Fruit fly (Drosophila melanogaster) whole organism, embryonic: ENCODE measurements around the gene CG5139.

Source experiments
- CG10274 ChIP-seq: fragments of 200-800 bp; sonication (Bioruptor generic); optimal IDR thresholded peaks from 3 replicates; lab custom pipeline; 2017; ENCODE audit warnings: missing biosample characterization, mild to moderate bottlenecking, missing genetic modification characterization
- CG11085 ChIP-seq: fragments of 200-800 bp; sonication (Bioruptor generic); IDR thresholded peaks from 2 replicates; pipeline ENCODE4 v1.3.6; 2022; ENCODE audit warnings: missing biosample characterization, missing genetic modification characterization
- CG11398 ChIP-seq: fragments of 200-800 bp; sonication (Bioruptor generic); optimal IDR thresholded peaks from 2 replicates; lab custom pipeline; 2016; ENCODE audit warnings: missing biosample characterization, missing genetic modification characterization
- CG11560 ChIP-seq: fragments of 200-800 bp; sonication (Bioruptor generic); IDR thresholded peaks from 3 replicates; pipeline ENCODE4 v1.3.6; 2022; ENCODE audit warnings: missing biosample characterization, missing genetic modification characterization
- CG12236 ChIP-seq: fragments of 200-800 bp; sonication (Bioruptor generic); optimal IDR thresholded peaks from 2 replicates; lab custom pipeline; 2016; ENCODE audit warnings: missing biosample characterization, missing genetic modification characterization
- CG12391 ChIP-seq: fragments of 200-800 bp; sonication (Bioruptor generic); optimal IDR thresholded peaks from 3 replicates; lab custom pipeline; 2018; ENCODE audit warnings: missing biosample characterization, mild to moderate bottlenecking, missing genetic modification characterization, moderate library complexity
- CG15011 ChIP-seq: fragments of 200-800 bp; sonication (Bioruptor generic); optimal IDR thresholded peaks from 3 replicates; lab custom pipeline; 2018; ENCODE audit warnings: missing biosample characterization, mild to moderate bottlenecking, missing genetic modification characterization
- CG1602 ChIP-seq: fragments of 200-800 bp; sonication (Bioruptor generic); optimal IDR thresholded peaks from 3 replicates; lab custom pipeline; 2016; ENCODE audit warnings: missing biosample characterization, missing genetic modification characterization
- CG17186 ChIP-seq: fragments of 200-800 bp; sonication (Bioruptor generic); optimal IDR thresholded peaks from 3 replicates; lab custom pipeline; 2017; ENCODE audit warnings: missing biosample characterization, missing genetic modification reagents, missing genetic modification characterization
- CG18476 ChIP-seq: fragments of 200-800 bp; sonication (Bioruptor generic); optimal IDR thresholded peaks from 2 replicates; lab custom pipeline; 2016; ENCODE audit warnings: missing biosample characterization, mild to moderate bottlenecking, missing genetic modification characterization
- CG2129 ChIP-seq: fragments of 200-800 bp; sonication (Bioruptor generic); IDR thresholded peaks from 2 replicates; pipeline ENCODE4 v1.3.6; 2022; ENCODE audit warnings: missing biosample characterization, missing genetic modification characterization; ENCODE audit not compliant: partially characterized antibody
- CG3065 ChIP-seq: fragments of 200-800 bp; sonication (Bioruptor generic); optimal IDR thresholded peaks from 2 replicates; lab custom pipeline; 2016; ENCODE audit warnings: missing biosample characterization, missing genetic modification characterization
- CG3163 ChIP-seq: fragments of 200-800 bp; sonication (Bioruptor generic); optimal IDR thresholded peaks from 3 replicates; lab custom pipeline; 2016; ENCODE audit warnings: missing biosample characterization, missing genetic modification characterization
- CG32532 ChIP-seq: fragments of 200-800 bp; sonication (Bioruptor generic); IDR thresholded peaks from 2 replicates; pipeline ENCODE4 v1.3.6; 2022; ENCODE audit warnings: missing biosample characterization, missing genetic modification characterization
- CG32772 ChIP-seq: fragments of 200-800 bp; sonication (Bioruptor generic); IDR thresholded peaks from 2 replicates; pipeline ENCODE4 v1.3.6; 2022; ENCODE audit warnings: missing biosample characterization, missing genetic modification characterization
- CG33213 ChIP-seq: fragments of 200-800 bp; sonication (Bioruptor generic); optimal IDR thresholded peaks from 3 replicates; lab custom pipeline; 2016; ENCODE audit warnings: missing biosample characterization, missing genetic modification characterization
- CG34224 ChIP-seq: fragments of 200-800 bp; sonication (Bioruptor generic); IDR thresholded peaks from 3 replicates; pipeline ENCODE4 v1.3.6; 2022; ENCODE audit warnings: missing biosample characterization, missing genetic modification characterization; ENCODE audit not compliant: partially characterized antibody
- CG3847 ChIP-seq: fragments of 200-800 bp; sonication (Bioruptor generic); IDR thresholded peaks from 2 replicates; pipeline ENCODE4 v1.3.6; 2022; ENCODE audit warnings: missing biosample characterization, missing genetic modification characterization
- CG4360 ChIP-seq: fragments of 200-800 bp; sonication (Bioruptor generic); IDR thresholded peaks from 2 replicates; pipeline ENCODE4 v1.3.6; 2022; ENCODE audit warnings: missing biosample characterization, missing genetic modification characterization
- CG43689 ChIP-seq: fragments of 200-800 bp; sonication (Bioruptor generic); IDR thresholded peaks from 2 replicates; pipeline ENCODE4 v1.3.6; 2022; ENCODE audit warnings: missing biosample characterization, missing genetic modification characterization
- CG4404 ChIP-seq: fragments of 200-800 bp; sonication (Bioruptor generic); IDR thresholded peaks from 2 replicates; pipeline ENCODE4 v1.3.6; 2022; ENCODE audit warnings: missing biosample characterization, missing genetic modification characterization
- CG4617 ChIP-seq: fragments of 200-800 bp; sonication (Bioruptor generic); optimal IDR thresholded peaks from 3 replicates; lab custom pipeline; 2016; ENCODE audit warnings: missing biosample characterization, missing genetic modification characterization, borderline replicate concordance
- D19B ChIP-seq: fragments of 200-800 bp; sonication (Bioruptor generic); optimal IDR thresholded peaks from 2 replicates; lab custom pipeline; 2017; ENCODE audit warnings: missing biosample characterization, mild to moderate bottlenecking, missing genetic modification characterization
- E2f1 ChIP-seq: fragments of 200-800 bp; sonication (Bioruptor generic); IDR thresholded peaks from 2 replicates; pipeline ENCODE4 v1.3.6; 2022; ENCODE audit warnings: missing biosample characterization, missing genetic modification characterization
- Hand ChIP-seq: fragments of 200-800 bp; sonication (Bioruptor generic); optimal IDR thresholded peaks from 2 replicates; lab custom pipeline; 2017; ENCODE audit warnings: mild to moderate bottlenecking, missing biosample characterization, missing genetic modification reagents, missing genetic modification characterization
- Hr51 ChIP-seq, 2 experiments: fragments of 200-800 bp; sonication (Bioruptor generic); optimal IDR thresholded peaks; 2 replicates in 1 of 2; 3 replicates in 1 of 2; lab custom pipeline; 2016 to 2018; ENCODE audit warnings: missing biosample characterization in 2 of 2, missing genetic modification characterization in 2 of 2, mild to moderate bottlenecking in 1 of 2, moderate library complexity in 1 of 2
- Kr ChIP-seq: fragments of 200-800 bp; sonication (Bioruptor generic); optimal IDR thresholded peaks from 2 replicates; lab custom pipeline; 2017; ENCODE audit warnings: missing biosample characterization, mild to moderate bottlenecking, missing genetic modification characterization
- Lim3 ChIP-seq: fragments of 200-800 bp; sonication (Bioruptor generic); IDR thresholded peaks from 2 replicates; pipeline ENCODE4 v1.3.6; 2022; ENCODE audit warnings: missing biosample characterization, missing genetic modification characterization
- Mad ChIP-seq: fragments of 200-800 bp; sonication (Bioruptor generic); optimal IDR thresholded peaks from 2 replicates; lab custom pipeline; 2016; ENCODE audit warnings: missing biosample characterization, missing genetic modification characterization
- Trl ChIP-seq, 3 experiments: fragments of >200 bp in 2 of 3; fragments of 200-800 bp in 1 of 3; sonication (Bioruptor generic) in 1 of 3; optimal IDR thresholded peaks; 2 replicates in 1 of 3; 3 replicates in 2 of 3; lab custom pipeline; 2016 to 2017; ENCODE audit warnings: missing biosample characterization in 1 of 3, missing genetic modification characterization in 1 of 3
- Vsx1 ChIP-seq: fragments of 200-800 bp; sonication (Bioruptor generic); optimal IDR thresholded peaks from 2 replicates; lab custom pipeline; 2017; ENCODE audit warnings: missing biosample characterization, mild to moderate bottlenecking, missing genetic modification characterization, missing genetic modification reagents
- aop ChIP-seq: fragments of 200-800 bp; sonication (Bioruptor generic); IDR thresholded peaks from 2 replicates; pipeline ENCODE4 v1.3.6; 2022; ENCODE audit warnings: missing biosample characterization, missing genetic modification characterization
- cg ChIP-seq: fragments of 200-800 bp; sonication (Bioruptor generic); optimal IDR thresholded peaks from 3 replicates; lab custom pipeline; 2019; ENCODE audit warnings: missing biosample characterization, mild to moderate bottlenecking, missing genetic modification characterization, moderate library complexity
- cwo ChIP-seq: fragments of 200-800 bp; sonication (Bioruptor generic); optimal IDR thresholded peaks from 3 replicates; lab custom pipeline; 2017; ENCODE audit warnings: missing biosample characterization, missing genetic modification characterization, mild to moderate bottlenecking, moderate library complexity, missing genetic modification reagents
- fd96Cb ChIP-seq: fragments of 200-800 bp; sonication (Bioruptor generic); optimal IDR thresholded peaks from 2 replicates; lab custom pipeline; 2018; ENCODE audit warnings: missing biosample characterization, mild to moderate bottlenecking, missing genetic modification characterization, moderate library complexity
- grau ChIP-seq: fragments of 200-800 bp; optimal IDR thresholded peaks from 3 replicates; lab custom pipeline; 2019; ENCODE audit warnings: missing biosample characterization, mild to moderate bottlenecking, missing genetic modification characterization, moderate library complexity
- hb ChIP-seq: fragments of 200-800 bp; sonication (Bioruptor generic); IDR thresholded peaks from 3 replicates; pipeline ENCODE4 v1.3.6; 2022; ENCODE audit warnings: missing biosample characterization, missing genetic modification characterization; ENCODE audit not compliant: partially characterized antibody
- lmd ChIP-seq: fragments of 200-800 bp; sonication (Bioruptor generic); IDR thresholded peaks from 2 replicates; pipeline ENCODE4 v1.3.6; 2022; ENCODE audit warnings: missing biosample characterization, missing genetic modification characterization
- lola ChIP-seq, 3 experiments: fragments of >200 bp in 2 of 3; fragments of 200-800 bp in 1 of 3; sonication (Bioruptor generic) in 1 of 3; optimal IDR thresholded peaks; 2 replicates each; lab custom pipeline; 2017 to 2019; ENCODE audit warnings: missing biosample characterization in 3 of 3, missing genetic modification characterization in 3 of 3, mild to moderate bottlenecking in 1 of 3, moderate library complexity in 1 of 3
- otp ChIP-seq: fragments of 200-800 bp; sonication (Bioruptor generic); IDR thresholded peaks from 3 replicates; pipeline ENCODE4, ENCODE4 v1.3.6; 2022; ENCODE audit warnings: missing biosample characterization, missing genetic modification characterization
- prd ChIP-seq, 3 experiments: fragments of >200 bp in 2 of 3; fragments of 200-800 bp in 1 of 3; sonication (Bioruptor generic) in 1 of 3; optimal IDR thresholded peaks in 2 of 3; IDR thresholded peaks in 1 of 3; 2 replicates in 2 of 3; 3 replicates in 1 of 3; pipeline versions ENCODE4 v1.3.6 to Lab custom; 2017 to 2022; ENCODE audit warnings: missing biosample characterization in 1 of 3, missing genetic modification characterization in 1 of 3
- psq ChIP-seq: fragments of 200-800 bp; sonication (Bioruptor generic); optimal IDR thresholded peaks from 2 replicates; lab custom pipeline; 2017; ENCODE audit warnings: missing biosample characterization, missing genetic modification characterization
- sob ChIP-seq: fragments of 200-800 bp; sonication (Bioruptor generic); IDR thresholded peaks from 2 replicates; pipeline ENCODE4 v1.3.6; 2022; ENCODE audit warnings: missing biosample characterization, missing genetic modification characterization
- sqz ChIP-seq: fragments of 200-800 bp; sonication (Bioruptor generic); optimal IDR thresholded peaks from 3 replicates; lab custom pipeline; 2018; ENCODE audit warnings: missing biosample characterization, mild to moderate bottlenecking, missing genetic modification characterization
- ssp ChIP-seq: fragments of 200-800 bp; sonication (Bioruptor generic); IDR thresholded peaks from 2 replicates; pipeline ENCODE4 v1.3.6; 2022; ENCODE audit warnings: missing biosample characterization, missing genetic modification characterization
- sug ChIP-seq: fragments of 200-800 bp; optimal IDR thresholded peaks from 2 replicates; lab custom pipeline; 2019; ENCODE audit warnings: missing biosample characterization, mild to moderate bottlenecking, missing genetic modification characterization, moderate library complexity
- toy ChIP-seq: fragments of 200-800 bp; sonication (Bioruptor generic); IDR thresholded peaks from 2 replicates; pipeline ENCODE4 v1.3.6; 2022; ENCODE audit warnings: missing biosample characterization, missing genetic modification characterization

Gene CG5139

DNA sequence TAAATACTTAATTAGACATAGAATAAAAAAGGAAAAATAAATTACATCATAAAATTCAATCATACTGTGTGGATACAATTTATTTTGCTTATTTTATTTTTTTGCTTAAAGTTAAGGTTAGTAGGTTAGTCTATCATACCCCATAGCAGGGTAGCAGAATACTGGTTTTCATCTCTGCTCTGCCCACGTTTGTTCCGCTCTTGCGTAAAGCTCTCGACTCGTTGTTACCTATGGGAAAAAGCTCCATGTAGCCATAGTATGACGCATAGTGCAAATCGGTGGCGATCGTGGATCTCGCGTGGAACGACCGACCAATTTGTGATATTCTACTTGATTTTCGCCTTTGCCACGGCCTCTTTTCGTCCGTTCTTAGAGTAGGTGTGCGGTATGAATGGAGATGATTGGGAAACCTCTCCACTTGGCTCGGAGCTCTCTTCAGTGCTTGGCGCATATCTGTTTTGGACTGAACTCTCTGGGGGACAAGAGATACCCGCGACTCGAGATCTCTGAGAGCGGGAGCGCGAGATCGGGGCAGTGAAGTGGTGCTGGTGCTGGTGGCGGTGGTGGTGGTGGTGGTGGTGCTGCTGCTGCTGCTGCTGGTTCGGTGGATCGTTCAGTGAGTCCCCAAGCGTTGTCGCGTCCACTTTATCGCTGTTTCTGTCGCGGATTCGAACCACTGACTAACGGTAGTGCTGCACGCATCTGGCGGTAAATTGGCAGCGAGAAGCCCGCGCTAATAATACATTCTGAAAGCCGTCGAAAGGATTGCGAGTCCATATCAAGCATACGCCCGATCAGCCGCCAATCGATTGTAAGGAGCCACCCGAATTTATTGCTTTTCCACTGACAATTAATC, 13.2 kb downstream of the CG5139 start, which contains the start of gene CG5001 (continued):
- TF ChIP-seq CG1602 (GFP tag; lab: Kevin White, UChicago) (peak; percentile 73), CG4617 (GFP tag; lab: Kevin White, UChicago) (peak; percentile 12), CG18476 (GFP tag; lab: Kevin White, UChicago) (peak; percentile 67), CG4404 (GFP tag; lab: Robert Waterston, UW) (peak; percentile 41; the same call in 1 of the 2 replicates), CG4360 (GFP tag; lab: Robert Waterston, UW) (no peak), CG3847 (GFP tag; lab: Robert Waterston, UW) (peak; percentile 74), ssp (GFP tag; lab: Robert Waterston, UW) (peak; percentile 72), psq (GFP tag; lab: Kevin White, UChicago) (peak; percentile 59), CG11398 (GFP tag; lab: Kevin White, UChicago) (no peak), Hand (peak; percentile 57), Kr (GFP tag; lab: Kevin White, UChicago) (no peak), CG3163 (GFP tag; lab: Kevin White, UChicago) (peak; percentile 66), CG33213 (GFP tag; lab: Kevin White, UChicago) (peak; percentile 60), sqz (GFP tag; lab: Kevin White, UChicago) (no peak), E2f1 (GFP tag; lab: Robert Waterston, UW) (peak; percentile 88), fd96Cb (tag; lab: Kevin White, UChicago) (peak; percentile 78), Trl (optimal IDR thresholded peaks at IDR 0.05; lab: Kevin White, UChicago) (peak; percentile 76 to 95), Trl (GFP tag; optimal IDR thresholded peaks at IDR 0.05; lab: Kevin White, UChicago) (peak; percentile 62), sob (GFP tag; lab: Robert Waterston, UW) (peak; percentile 88), CG12391 (tag; lab: Kevin White, UChicago) (peak; percentile 93), lmd (GFP tag; lab: Robert Waterston, UW) (peak; percentile 85), CG43689 (GFP tag; lab: Robert Waterston, UW) (peak; percentile 47; the same call in 1 of the 2 replicates), CG17186 (GFP tag; lab: Kevin White, UChicago) (no peak), CG32532 (GFP tag; lab: Robert Waterston, UW) (peak; percentile 95), CG10274 (GFP tag; lab: Kevin White, UChicago) (peak; percentile 17), prd (optimal IDR thresholded peaks at IDR 0.05; lab: Kevin White, UChicago) (no peak), prd (GFP tag; IDR thresholded peaks at IDR 0.05; lab: Robert Waterston, UW) (peak; percentile 86), Hr51 (GFP tag; optimal IDR thresholded peaks at IDR 0.05; lab: Kevin White, UChicago) (peak; percentile 24 to 92), Mad (GFP tag; lab: Kevin White, UChicago) (peak; percentile 46), sug (peak; percentile 85), toy (GFP tag; lab: Robert Waterston, UW) (peak; percentile 72), CG3065 (no peak), lola (GFP tag; optimal IDR thresholded peaks at IDR 0.05; lab: Kevin White, UChicago) (peak in 1 of 3 experiments; percentile 75), cwo (peak; percentile 76), hb (no peak), CG11085 (GFP tag; lab: Robert Waterston, UW) (peak; percentile 59; the same call in 1 of the 2 replicates), cg (GFP tag; lab: Kevin White, UChicago) (peak; percentile 62), CG11560 (tag; lab: Robert Waterston, UW) (peak; percentile 55; the same call in 2 of the 3 replicates), grau (tag; lab: Kevin White, UChicago) (peak; percentile 89), CG34224 (peak; percentile 50; the same call in 1 of the 3 replicates), CG2129 (GFP tag; lab: Robert Waterston, UW) (no peak), otp (GFP tag; lab: Robert Waterston, UW) (peak; percentile 76), CG15011 (no peak), Lim3 (GFP tag; lab: Robert Waterston, UW) (no peak), Vsx1 (GFP tag; lab: Kevin White, UChicago) (no peak), CG32772 (peak; percentile 82), aop (GFP tag; lab: Robert Waterston, UW) (no peak), CG12236 (GFP tag; lab: Kevin White, UChicago) (peak; percentile 27), D19B (GFP tag; lab: Kevin White, UChicago) (peak; percentile 98)
